Fruit fly (Drosophila melanogaster) whole organism, prepupa: ENCODE data around the gene CG13965.

Source experiments
- CG10669 ChIP-seq: fragments of 200-800 bp; sonication (Bioruptor generic); optimal IDR thresholded peaks from 3 replicates; lab custom pipeline; 2018; ENCODE audit warnings: missing biosample characterization, mild to moderate bottlenecking, missing genetic modification characterization, moderate library complexity
- CG3919 ChIP-seq: fragments of 200-800 bp; sonication (Bioruptor generic); optimal IDR thresholded peaks from 3 replicates; lab custom pipeline; 2016; ENCODE audit warnings: missing biosample characterization, missing genetic modification characterization
- Eip93F ChIP-seq: fragments of 200-800 bp; sonication (Bioruptor generic); optimal IDR thresholded peaks from 2 replicates; lab custom pipeline; 2016; ENCODE audit warnings: missing biosample characterization, mild to moderate bottlenecking, missing genetic modification characterization
- Hr4 ChIP-seq: fragments of 200-800 bp; sonication (Bioruptor generic); optimal IDR thresholded peaks from 3 replicates; lab custom pipeline; 2016; ENCODE audit warnings: missing biosample characterization, missing genetic modification characterization
- Sox15 ChIP-seq: fragments of 200-800 bp; sonication (Bioruptor generic); optimal IDR thresholded peaks from 3 replicates; lab custom pipeline; 2016; ENCODE audit warnings: missing biosample characterization, missing genetic modification characterization
- acj6 ChIP-seq: fragments of 200-800 bp; sonication (Bioruptor generic); optimal IDR thresholded peaks from 3 replicates; lab custom pipeline; 2016; ENCODE audit warnings: missing biosample characterization, missing genetic modification characterization
- fd85E ChIP-seq: fragments of 200-800 bp; sonication (Bioruptor generic); optimal IDR thresholded peaks from 3 replicates; lab custom pipeline; 2016; ENCODE audit warnings: missing biosample characterization, missing genetic modification characterization
- spab ChIP-seq: fragments of 200-800 bp; sonication (Bioruptor generic); optimal IDR thresholded peaks from 2 replicates; lab custom pipeline; 2017; ENCODE audit warnings: missing biosample characterization, mild to moderate bottlenecking, missing genetic modification characterization, missing genetic modification reagents

dm6 chr2L:19941352-19941851 lies 20.8 kb downstream of the CG13965 start:
- TF ChIP-seq fd85E (GFP tag; lab: Kevin White, UChicago) = peak; percentile 3
- TF ChIP-seq CG3919 (GFP tag; lab: Kevin White, UChicago) = peak; percentile 70
- peak; percentile 89 for TF ChIP-seq CG10669 (GFP tag; lab: Kevin White, UChicago)
- peak; percentile 91 for TF ChIP-seq acj6 (GFP tag; lab: Kevin White, UChicago)
- no peak for TF ChIP-seq Eip93F (GFP tag; lab: Kevin White, UChicago)
- TF ChIP-seq spab (GFP tag; lab: Kevin White, UChicago) = peak; percentile 87
- TF ChIP-seq Sox15 = peak; percentile 85
- peak; percentile 54 for TF ChIP-seq Hr4 (GFP tag; lab: Kevin White, UChicago)
